Fruit fly (Drosophila melanogaster): Measurements from ENCODE around the gene wrm1.

DNA sequence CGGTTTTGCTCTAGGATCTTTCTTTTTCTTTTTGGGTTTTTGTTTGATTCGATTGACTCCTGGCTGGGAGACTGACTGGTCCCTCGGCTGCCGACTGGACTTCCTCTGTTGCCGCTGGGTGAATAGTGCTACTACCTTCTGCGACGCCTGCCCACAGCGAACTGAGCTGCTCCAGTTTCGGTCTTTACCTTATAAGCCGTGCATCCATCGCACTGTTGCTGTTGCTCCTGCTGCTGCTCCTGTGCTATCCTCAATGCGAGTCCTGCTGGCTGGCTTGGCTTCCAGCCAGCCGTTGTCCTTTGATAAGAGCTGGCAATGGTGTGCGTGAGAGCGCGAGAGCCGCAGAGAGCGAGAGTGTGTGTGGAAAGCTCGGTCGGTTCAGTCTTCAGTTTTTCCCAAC is 22.3 kb downstream of the wrm1 start, which contains the start of gene unc-13-4A:
- TF ChIP-seq Hmx (GFP tag; optimal IDR thresholded peaks at IDR 0.05) (no peak), CG7839 (tag; optimal IDR thresholded peaks at IDR 0.05) (no peak), slp2 (GFP tag; optimal IDR thresholded peaks at IDR 0.05) (no peak), CG15601 (tag; optimal IDR thresholded peaks at IDR 0.05) (no peak), CG14014 (GFP tag; IDR thresholded peaks at IDR 0.05) (no peak), CG14860 (GFP tag; IDR thresholded peaks at IDR 0.05; ENCODE audit: partially characterized antibody) (no peak), CG11723 (GFP tag; optimal IDR thresholded peaks at IDR 0.05) (no peak), Jarid2 (GFP tag; optimal IDR thresholded peaks at IDR 0.05) (peak; percentile 3)

Data from whole organism, embryonic.